Worm (Caenorhabditis elegans): ENCODE data around the gene srsx-26.

Gene srsx-26

ce11 chrV:10178166-10178565, 29.7 kb downstream of the srsx-26 start (continued):
- TF ChIP-seq C34B4.2 (tag; optimal IDR thresholded peaks at IDR 0.05) (no peak), sptf-1 (tag; optimal IDR thresholded peaks at IDR 0.05) (no peak), unc-86 (tag; optimal IDR thresholded peaks at IDR 0.05) (peak; percentile 53), pax-3 (tag; optimal IDR thresholded peaks at IDR 0.05) (peak; percentile 78), ets-5 (GFP tag; IDR thresholded peaks at IDR 0.05) (no peak), mef-2 (tag; optimal IDR thresholded peaks at IDR 0.05) (no peak), mdl-1 (tag; optimal IDR thresholded peaks at IDR 0.05) (no peak), F16B12.6 (tag; optimal IDR thresholded peaks at IDR 0.05) (no peak), jun-1 (tag; optimal IDR thresholded peaks at IDR 0.05) (peak; percentile 39), unc-98 (GFP tag; IDR thresholded peaks at IDR 0.05) (no peak), fos-1 (tag; optimal IDR thresholded peaks at IDR 0.05) (no peak), C16A3.4 (tag; optimal IDR thresholded peaks at IDR 0.05) (peak; percentile 44), swsn-7 (tag; optimal IDR thresholded peaks at IDR 0.05) (peak; percentile 71), C04F5.9 (tag; optimal IDR thresholded peaks at IDR 0.05) (peak; percentile 52), nhr-237 (tag; optimal IDR thresholded peaks at IDR 0.05) (peak; percentile 23), nhr-90 (tag; optimal IDR thresholded peaks at IDR 0.05; ENCODE audit: poor library complexity) (peak; percentile 80), zip-4 (GFP tag; optimal IDR thresholded peaks at IDR 0.05) (no peak), lin-15B (tag; optimal IDR thresholded peaks at IDR 0.05) (peak; percentile 41), lin-35 (GFP tag; optimal IDR thresholded peaks at IDR 0.05) (peak; percentile 50 to 76), snu-23 (GFP tag; optimal IDR thresholded peaks at IDR 0.05) (peak; percentile 81), vab-15 (tag; optimal IDR thresholded peaks at IDR 0.05) (peak; percentile 62), rnt-1 (tag; optimal IDR thresholded peaks at IDR 0.05) (peak; percentile 29), fkh-10 (GFP tag; optimal IDR thresholded peaks at IDR 0.05) (no peak), elt-2 (tag; optimal IDR thresholded peaks at IDR 0.05) (peak; percentile 24), pag-3 (tag; optimal IDR thresholded peaks at IDR 0.05; ENCODE audit: borderline replicate concordance, insufficient read depth) (peak; percentile 41), nhr-47 (tag; optimal IDR thresholded peaks at IDR 0.05) (peak; percentile 85), fkh-4 (tag; optimal IDR thresholded peaks at IDR 0.05; ENCODE audit: borderline replicate concordance) (peak; percentile 34), blmp-1 (tag; optimal IDR thresholded peaks at IDR 0.05) (peak; percentile 95), nhr-76 (tag; optimal IDR thresholded peaks at IDR 0.05) (no peak), lir-3 (tag; optimal IDR thresholded peaks at IDR 0.05; ENCODE audit: poor library complexity) (peak; percentile 83), tbx-2 (tag; optimal IDR thresholded peaks at IDR 0.05) (peak; percentile 75), hlh-17 (GFP tag; optimal IDR thresholded peaks at IDR 0.05; ENCODE audit: borderline replicate concordance) (no peak), ceh-90 (tag; optimal IDR thresholded peaks at IDR 0.05) (peak; percentile 35), nhr-71 (tag; optimal IDR thresholded peaks at IDR 0.05) (peak; percentile 84), nhr-85 (tag) (peak; percentile 90), mep-1 (tag; optimal IDR thresholded peaks at IDR 0.05) (peak; percentile 37), unc-130 (tag; optimal IDR thresholded peaks at IDR 0.05) (peak; percentile 39), efl-3 (GFP tag; optimal IDR thresholded peaks at IDR 0.05) (no peak), ceh-63 (GFP tag; optimal IDR thresholded peaks at IDR 0.05) (peak; percentile 78), nhr-20 (tag; optimal IDR thresholded peaks at IDR 0.05) (peak; percentile 85), sup-37 (GFP tag; optimal IDR thresholded peaks at IDR 0.05) (peak; percentile 15), skn-1 (tag; optimal IDR thresholded peaks at IDR 0.05) (peak; percentile 34), nhr-19 (GFP tag; conservative IDR thresholded peaks at IDR 0.05) (peak; percentile 77), lsy-2 (tag; optimal IDR thresholded peaks at IDR 0.05) (peak; percentile 52 to 81), grh-1 (GFP tag; IDR thresholded peaks at IDR 0.05) (peak; percentile 91), unc-62 (GFP tag; optimal IDR thresholded peaks at IDR 0.05) (no peak), xbp-1 (tag; optimal IDR thresholded peaks at IDR 0.05) (peak; percentile 79), irx-1 (tag; optimal IDR thresholded peaks at IDR 0.05) (peak; percentile 34)
